Worm (Caenorhabditis elegans) whole organism, early embryonic: Measurements from ENCODE around the gene F41E6.12.

Source experiments
- B0310.2 ChIP-seq: sonication (generic microtip); optimal IDR thresholded peaks from 2 replicates; lab custom pipeline; 2016; ENCODE audit warnings: mild to moderate bottlenecking, missing genetic modification characterization, missing compliant biosample characterization
- F13C5.2 ChIP-seq: sonication (generic microtip); optimal IDR thresholded peaks from 2 replicates; lab custom pipeline; 2017; ENCODE audit warnings: mild to moderate bottlenecking, missing genetic modification characterization, inconsistent platforms, missing compliant biosample characterization
- aly-1 ChIP-seq: sonication (generic microtip); optimal IDR thresholded peaks from 2 replicates; lab custom pipeline; 2016; ENCODE audit warnings: missing genetic modification characterization, missing compliant biosample characterization
- ama-1 ChIP-seq: fragments of 150-350 bp; optimal IDR thresholded peaks from 2 replicates; lab custom pipeline; 2014
- ceh-13 ChIP-seq: fragments of 200-800 bp; sonication (Bioruptor generic); optimal IDR thresholded peaks from 2 replicates; lab custom pipeline; 2018; ENCODE audit warnings: mild to moderate bottlenecking, missing genetic modification characterization, missing compliant biosample characterization
- ceh-36 ChIP-seq: sonication (generic microtip); optimal IDR thresholded peaks from 2 replicates; lab custom pipeline; 2016; ENCODE audit warnings: missing genetic modification characterization, inconsistent platforms, missing compliant biosample characterization
- ets-7 ChIP-seq: sonication (generic microtip); optimal IDR thresholded peaks from 2 replicates; lab custom pipeline; 2016; ENCODE audit warnings: missing genotype, missing genetic modification characterization, missing compliant biosample characterization
- flt-1 ChIP-seq: fragments of 200-800 bp; sonication (Bioruptor generic); IDR thresholded peaks from 2 replicates; pipeline ENCODE4 v1.3.6; 2022; ENCODE audit warnings: missing genetic modification characterization, missing compliant biosample characterization
- hmbx-1 ChIP-seq: sonication (generic microtip); optimal IDR thresholded peaks from 2 replicates; lab custom pipeline; 2016; ENCODE audit warnings: mild to moderate bottlenecking, missing genetic modification characterization, missing compliant biosample characterization
- hmg-4 ChIP-seq: fragments of 200-800 bp; sonication (Bioruptor generic); optimal IDR thresholded peaks from 2 replicates; lab custom pipeline; 2018; ENCODE audit warnings: mild to moderate bottlenecking, missing genetic modification characterization, missing compliant biosample characterization
- hnd-1 ChIP-seq: sonication (generic microtip); optimal IDR thresholded peaks from 2 replicates; lab custom pipeline; 2016; ENCODE audit warnings: missing genetic modification characterization, missing compliant biosample characterization
- pes-1 ChIP-seq: fragments of 200-800 bp; sonication (Bioruptor generic); IDR thresholded peaks from 2 replicates; pipeline ENCODE4 v1.3.6; 2022; ENCODE audit warnings: missing genetic modification reagents, missing genetic modification characterization, missing compliant biosample characterization
- scrt-1 ChIP-seq: fragments of 200-800 bp; sonication (Bioruptor generic); IDR thresholded peaks from 2 replicates; pipeline ENCODE4 v1.3.6; 2022; ENCODE audit warnings: missing genetic modification characterization, missing compliant biosample characterization
- sea-1 ChIP-seq: fragments of 200-800 bp; sonication (Bioruptor generic); conservative IDR thresholded peaks from 2 replicates; pipeline ENCODE4 v1.3.6; 2022; ENCODE audit warnings: missing genetic modification characterization, missing compliant biosample characterization
- tbx-11 ChIP-seq: fragments of 200-800 bp; sonication (Bioruptor generic); IDR thresholded peaks from 2 replicates; pipeline ENCODE4 v1.3.6; 2022; ENCODE audit warnings: missing genetic modification characterization, missing compliant biosample characterization
- tbx-37 ChIP-seq: fragments of 200-800 bp; sonication (Bioruptor generic); conservative IDR thresholded peaks from 2 replicates; pipeline ENCODE4 v1.3.6; 2022; ENCODE audit warnings: missing genetic modification reagents, missing genetic modification characterization, missing compliant biosample characterization
- tra-4 ChIP-seq: sonication (generic microtip); optimal IDR thresholded peaks from 2 replicates; lab custom pipeline; 2017; ENCODE audit warnings: missing genetic modification characterization, missing compliant biosample characterization

The F41E6.12 gene

ce11 chrV:8657911-8658310, 29.0 kb upstream of the F41E6.12 start:
- TF ChIP-seq tbx-37 (GFP tag; lab: Robert Waterston, UW), result no peak
- TF ChIP-seq ceh-36 (tag; lab: Kevin White, UChicago), result no peak
- no peak for TF ChIP-seq tbx-11 (GFP tag; lab: Robert Waterston, UW)
- no peak for TF ChIP-seq scrt-1 (GFP tag; lab: Robert Waterston, UW)
- no peak for TF ChIP-seq pes-1 (GFP tag; lab: Robert Waterston, UW)
- TF ChIP-seq hmg-4 (GFP tag; lab: Kevin White, UChicago), result no peak
- no peak for TF ChIP-seq ceh-13 (GFP tag; lab: Kevin White, UChicago)
- TF ChIP-seq B0310.2 (tag; lab: Kevin White, UChicago), result no peak
- TF ChIP-seq ama-1, result no peak
- no peak for TF ChIP-seq aly-1 (tag; lab: Kevin White, UChicago)
- no peak for TF ChIP-seq F13C5.2
- TF ChIP-seq hmbx-1, result no peak
- no peak for TF ChIP-seq sea-1 (GFP tag; lab: Robert Waterston, UW)
- no peak for TF ChIP-seq flt-1 (GFP tag; lab: Robert Waterston, UW)
- TF ChIP-seq tra-4 (tag; lab: Kevin White, UChicago), result no peak
- TF ChIP-seq hnd-1 (tag; lab: Kevin White, UChicago), result no peak
- TF ChIP-seq ets-7 (tag; lab: Kevin White, UChicago), result no peak

ce11 chrV:8654460-8655419, 25.8 kb upstream of the F41E6.12 start:
- TF ChIP-seq B0310.2 (tag; lab: Kevin White, UChicago) (no peak), ceh-13 (GFP tag; lab: Kevin White, UChicago) (no peak), tbx-37 (GFP tag; lab: Robert Waterston, UW) (no peak), hmbx-1 (no peak), tbx-11 (GFP tag; lab: Robert Waterston, UW) (no peak), sea-1 (GFP tag; lab: Robert Waterston, UW) (no peak), flt-1 (GFP tag; lab: Robert Waterston, UW) (no peak), ama-1 (no peak), ets-7 (tag; lab: Kevin White, UChicago) (no peak), F13C5.2 (no peak), aly-1 (tag; lab: Kevin White, UChicago) (no peak)

ce11 chrV:8653080-8653821, 24.3 kb upstream of the F41E6.12 start:
- no peak for TF ChIP-seq hmg-4 (GFP tag; lab: Kevin White, UChicago)
- no peak for TF ChIP-seq tra-4 (tag; lab: Kevin White, UChicago)
- TF ChIP-seq flt-1 (GFP tag; lab: Robert Waterston, UW), result no peak
- no peak for TF ChIP-seq aly-1 (tag; lab: Kevin White, UChicago)
- TF ChIP-seq ceh-36 (tag; lab: Kevin White, UChicago), result no peak
- no peak for TF ChIP-seq ets-7 (tag; lab: Kevin White, UChicago)
- no peak for TF ChIP-seq F13C5.2
- TF ChIP-seq ceh-13 (GFP tag; lab: Kevin White, UChicago), result no peak
- no peak for TF ChIP-seq hnd-1 (tag; lab: Kevin White, UChicago)
- no peak for TF ChIP-seq ama-1
- TF ChIP-seq hmbx-1, result no peak
- no peak for TF ChIP-seq tbx-37 (GFP tag; lab: Robert Waterston, UW)

- TF ChIP-seq B0310.2 (tag; lab: Kevin White, UChicago) (no peak), scrt-1 (GFP tag; lab: Robert Waterston, UW) (no peak)
These were observed 23.2 kb upstream of the F41E6.12 start for ce11 chrV:8652177-8652576.

- TF ChIP-seq pes-1 (GFP tag; lab: Robert Waterston, UW) (no peak), scrt-1 (GFP tag; lab: Robert Waterston, UW) (no peak), tbx-11 (GFP tag; lab: Robert Waterston, UW) (no peak), hnd-1 (tag; lab: Kevin White, UChicago) (no peak)
These were observed 22.2 kb upstream of the F41E6.12 start for ce11 chrV:8651007-8651711.

ce11 chrV:8650365-8650764, 21.4 kb upstream of the F41E6.12 start:
- TF ChIP-seq ceh-13 (GFP tag; lab: Kevin White, UChicago), result no peak
- TF ChIP-seq ama-1, result no peak
- no peak for TF ChIP-seq hmg-4 (GFP tag; lab: Kevin White, UChicago)
- no peak for TF ChIP-seq ceh-36 (tag; lab: Kevin White, UChicago)
- no peak for TF ChIP-seq aly-1 (tag; lab: Kevin White, UChicago)
- no peak for TF ChIP-seq tra-4 (tag; lab: Kevin White, UChicago)
- TF ChIP-seq tbx-11 (GFP tag; lab: Robert Waterston, UW), result no peak
- no peak for TF ChIP-seq tbx-37 (GFP tag; lab: Robert Waterston, UW)
- TF ChIP-seq sea-1 (GFP tag; lab: Robert Waterston, UW), result no peak
- no peak for TF ChIP-seq hmbx-1
- no peak for TF ChIP-seq hnd-1 (tag; lab: Kevin White, UChicago)
- no peak for TF ChIP-seq ets-7 (tag; lab: Kevin White, UChicago)
